Worm (Caenorhabditis elegans) whole organism, young adult: ENCODE measurements around the gene C26B9.1.
A peak's percentile ranks its signal among the peaks of the same experiment; 100 is the strongest.

Experiments
- C17E4.6 ChIP-seq: fragments of 200-800 bp; sonication (Bioruptor generic); IDR thresholded peaks from 2 replicates; pipeline ENCODE4 v1.3.6; 2022; ENCODE audit warnings: missing genetic modification reagents, missing genetic modification characterization, missing compliant biosample characterization
- F10E7.11 ChIP-seq: sonication (generic microtip); optimal IDR thresholded peaks from 2 replicates; lab custom pipeline; 2017; ENCODE audit warnings: mild to moderate bottlenecking, missing genetic modification characterization, moderate library complexity, missing compliant biosample characterization
- F33H1.4 ChIP-seq: fragments of 200-800 bp; sonication (Bioruptor generic); IDR thresholded peaks from 2 replicates; pipeline ENCODE4 v1.3.6; 2022; ENCODE audit warnings: missing genetic modification reagents, missing genetic modification characterization, missing compliant biosample characterization
- F52B5.7 ChIP-seq: sonication (generic microtip); optimal IDR thresholded peaks from 2 replicates; lab custom pipeline; 2016; ENCODE audit warnings: mild to moderate bottlenecking, missing genetic modification characterization, missing compliant biosample characterization
- K11D2.4 ChIP-seq: fragments of 200-800 bp; sonication (Bioruptor generic); IDR thresholded peaks from 2 replicates; pipeline ENCODE4 v1.3.6; 2022; ENCODE audit warnings: missing genetic modification reagents, missing genetic modification characterization, missing compliant biosample characterization
- Y53G8AR.9 ChIP-seq: fragments of 200-800 bp; sonication (Bioruptor generic); conservative IDR thresholded peaks from 2 replicates; pipeline ENCODE4 v1.3.6; 2022; ENCODE audit warnings: missing genetic modification reagents, missing genetic modification characterization, missing compliant biosample characterization
- attf-3 ChIP-seq: fragments of 200-800 bp; sonication (Bioruptor generic); conservative IDR thresholded peaks from 2 replicates; pipeline ENCODE4 v1.3.6; 2022; ENCODE audit warnings: missing genetic modification reagents, missing genetic modification characterization, missing compliant biosample characterization
- ceh-79 ChIP-seq: sonication (generic microtip); optimal IDR thresholded peaks from 2 replicates; lab custom pipeline; 2017; ENCODE audit warnings: mild to moderate bottlenecking, missing genetic modification characterization, missing compliant biosample characterization
- dox-1 ChIP-seq: fragments of 200-800 bp; sonication (Bioruptor generic); IDR thresholded peaks from 2 replicates; pipeline ENCODE4 v1.3.6; 2022; ENCODE audit warnings: missing genetic modification reagents, missing genetic modification characterization, missing compliant biosample characterization
- egl-18 ChIP-seq: fragments of 200-800 bp; sonication (Bioruptor generic); IDR thresholded peaks from 2 replicates; pipeline ENCODE4 v1.3.6; 2022; ENCODE audit warnings: missing genetic modification reagents, missing genetic modification characterization, missing compliant biosample characterization
- egrh-3 ChIP-seq: fragments of 200-800 bp; sonication (Bioruptor generic); IDR thresholded peaks from 2 replicates; pipeline ENCODE4 v1.3.6; 2022; ENCODE audit warnings: missing genetic modification reagents, missing genetic modification characterization, missing compliant biosample characterization
- ekl-4 ChIP-seq: fragments of 200-800 bp; sonication (Bioruptor generic); IDR thresholded peaks from 2 replicates; pipeline ENCODE4 v1.3.6; 2022; ENCODE audit warnings: missing genetic modification reagents, missing genetic modification characterization, missing compliant biosample characterization
- fkh-3 ChIP-seq: sonication (generic microtip); optimal IDR thresholded peaks from 2 replicates; lab custom pipeline; 2016; ENCODE audit warnings: mild to moderate bottlenecking, missing genetic modification characterization, missing compliant biosample characterization
- hmg-20 ChIP-seq: fragments of 200-800 bp; sonication (Bioruptor generic); IDR thresholded peaks from 2 replicates; pipeline ENCODE4 v1.3.6; 2022; ENCODE audit warnings: missing genetic modification reagents, missing genetic modification characterization, missing compliant biosample characterization
- lag-1 ChIP-seq: fragments of 200-800 bp; sonication (Bioruptor generic); IDR thresholded peaks from 2 replicates; pipeline ENCODE4 v1.3.6; 2022; ENCODE audit warnings: missing genetic modification reagents, missing genetic modification characterization, missing compliant biosample characterization
- let-607 ChIP-seq, 2 experiments: fragments of 200-800 bp in 1 of 2; sonication (Bioruptor generic) in 1 of 2; sonication (generic microtip) in 1 of 2; optimal IDR thresholded peaks; 2 replicates each; lab custom pipeline; 2016 to 2018; ENCODE audit warnings: mild to moderate bottlenecking in 2 of 2, missing compliant biosample characterization in 2 of 2, missing genetic modification characterization in 2 of 2, moderate library complexity in 2 of 2, missing genotype in 1 of 2
- lin-35 ChIP-seq, 3 experiments: fragments of 150-350 bp in 2 of 3; sonication (generic microtip) in 1 of 3; optimal IDR thresholded peaks; 2 replicates each; lab custom pipeline; 2014 to 2018; ENCODE audit warnings: missing biosample characterization in 3 of 3, missing genetic modification characterization in 3 of 3, missing genetic modification reagents in 3 of 3
- lin-54 ChIP-seq: fragments of 200-800 bp; sonication (Bioruptor generic); optimal IDR thresholded peaks from 2 replicates; lab custom pipeline; 2018; ENCODE audit warnings: mild to moderate bottlenecking, missing genetic modification characterization, missing compliant biosample characterization
- mel-28 ChIP-seq: sonication (generic microtip); optimal IDR thresholded peaks from 2 replicates; lab custom pipeline; 2016; ENCODE audit warnings: borderline replicate concordance, mild to moderate bottlenecking, missing genetic modification characterization, missing compliant biosample characterization
- mxl-1 ChIP-seq: sonication (generic microtip); optimal IDR thresholded peaks from 2 replicates; lab custom pipeline; 2016; ENCODE audit warnings: missing genetic modification characterization, missing compliant biosample characterization
- nhr-80 ChIP-seq: sonication (generic microtip); optimal IDR thresholded peaks from 2 replicates; lab custom pipeline; 2016; ENCODE audit warnings: missing genetic modification characterization, missing compliant biosample characterization
- nhr-90 ChIP-seq: sonication (generic microtip); optimal IDR thresholded peaks from 2 replicates; lab custom pipeline; 2016; ENCODE audit warnings: missing genotype, mild to moderate bottlenecking, missing genetic modification characterization, missing compliant biosample characterization
- pbrm-1 ChIP-seq: fragments of 200-800 bp; sonication (Bioruptor generic); IDR thresholded peaks from 2 replicates; pipeline ENCODE4 v1.3.6; 2022; ENCODE audit warnings: missing genetic modification reagents, missing genetic modification characterization, missing compliant biosample characterization
- pha-4 ChIP-seq: fragments of 150-350 bp; sonication (generic microtip); optimal IDR thresholded peaks from 2 replicates; lab custom pipeline; 2014; ENCODE audit warnings: missing biosample characterization, missing genetic modification reagents, missing genetic modification characterization
- rcor-1 ChIP-seq: fragments of 200-800 bp; sonication (Bioruptor generic); IDR thresholded peaks from 2 replicates; pipeline ENCODE4 v1.3.6; 2022; ENCODE audit warnings: missing genetic modification reagents, missing genetic modification characterization, missing compliant biosample characterization
- snpc-1.1 ChIP-seq: sonication (generic microtip); optimal IDR thresholded peaks from 2 replicates; lab custom pipeline; 2017; ENCODE audit warnings: missing genetic modification characterization, mild to moderate bottlenecking, missing compliant biosample characterization, antibody characterized with exemption, moderate library complexity, missing genotype, missing genetic modification reagents; ENCODE audit not compliant: insufficient read depth
- snpc-4 ChIP-seq, 5 experiments: fragments of 150-350 bp in 1 of 5; sonication (generic microtip) in 4 of 5; optimal IDR thresholded peaks; 2 replicates each; lab custom pipeline; 2014 to 2018; ENCODE audit warnings: missing genetic modification characterization in 5 of 5, missing biosample characterization in 3 of 5, antibody characterized with exemption in 2 of 5, mild to moderate bottlenecking in 2 of 5, missing compliant biosample characterization in 2 of 5, missing genotype in 2 of 5, moderate library complexity in 2 of 5, missing genetic modification reagents in 1 of 5
- somi-1 ChIP-seq: fragments of 200-800 bp; sonication (Bioruptor generic); optimal IDR thresholded peaks from 2 replicates; lab custom pipeline; 2018; ENCODE audit warnings: mild to moderate bottlenecking, missing genetic modification characterization, missing compliant biosample characterization
- ztf-18 ChIP-seq: sonication (generic microtip); optimal IDR thresholded peaks from 2 replicates; lab custom pipeline; 2016; ENCODE audit warnings: missing genotype, mild to moderate bottlenecking, missing genetic modification characterization, missing compliant biosample characterization
- ztf-22 ChIP-seq: fragments of 200-800 bp; sonication (Bioruptor generic); optimal IDR thresholded peaks from 2 replicates; lab custom pipeline; 2018; ENCODE audit warnings: mild to moderate bottlenecking, missing genetic modification characterization, moderate library complexity, missing compliant biosample characterization
- ztf-3 ChIP-seq: fragments of 200-800 bp; sonication (Bioruptor generic); optimal IDR thresholded peaks from 2 replicates; lab custom pipeline; 2018; ENCODE audit warnings: mild to moderate bottlenecking, missing genetic modification characterization, missing compliant biosample characterization

Gene C26B9.1

DNA sequence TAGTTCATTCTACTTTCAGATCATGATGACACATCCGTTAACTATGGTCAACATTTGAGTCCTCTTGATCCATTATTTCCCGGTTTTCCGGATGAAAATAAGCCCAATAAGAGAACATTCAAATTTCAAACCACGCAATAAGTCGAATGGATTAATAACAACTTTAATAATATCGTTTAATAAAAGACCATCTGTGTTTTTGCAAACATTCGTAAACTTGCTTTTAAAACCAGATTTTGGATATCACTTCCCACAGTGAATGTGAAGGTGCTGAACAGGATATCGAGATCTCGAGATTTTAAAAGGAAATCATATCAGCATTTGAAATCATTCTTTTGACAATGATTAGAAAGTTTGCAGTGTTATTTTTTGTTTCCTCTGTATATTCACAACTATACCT lies 2.4 kb upstream of the C26B9.1 start, which contains the start of gene C26B9.7 (continued):
- no peak for TF ChIP-seq pha-4 (tag; lab: Kevin White, UChicago)
- TF ChIP-seq C17E4.6 (GFP tag; lab: Robert Waterston, UW) = no peak

- TF ChIP-seq let-607 (tag; optimal IDR thresholded peaks at IDR 0.05; lab: Kevin White, UChicago) (peak; percentile 66 to 85), nhr-80 (tag; lab: Kevin White, UChicago) (peak; percentile 91), ekl-4 (no peak), lin-54 (no peak), somi-1 (GFP tag; lab: Kevin White, UChicago) (no peak), F33H1.4 (GFP tag; lab: Robert Waterston, UW) (no peak), ztf-22 (GFP tag; lab: Kevin White, UChicago) (peak; percentile 14), attf-3 (no peak), ceh-79 (tag; lab: Kevin White, UChicago) (no peak)
Observed at ce11 chrX:5346303-5346702, 1.9 kb downstream of the C26B9.1 start.

DNA sequence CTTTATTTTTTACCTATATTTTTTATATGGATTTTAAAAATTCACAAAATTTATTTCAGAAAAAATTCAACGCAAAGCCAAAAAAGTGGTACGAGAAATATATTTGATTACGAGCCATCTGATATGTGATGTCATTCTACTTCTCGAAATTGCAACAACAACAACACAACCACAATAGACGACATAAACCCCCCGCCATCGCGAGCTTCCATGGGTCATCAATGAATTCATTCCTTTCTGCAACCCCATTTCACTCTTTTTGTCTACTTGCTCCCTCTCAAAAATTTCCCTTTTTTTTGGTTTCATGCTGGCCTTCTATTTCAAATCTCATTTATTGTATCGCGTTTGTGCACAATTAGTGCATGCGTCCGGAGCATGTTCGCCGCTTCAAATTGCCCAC lies 3.5 kb downstream of the C26B9.1 start:
- TF ChIP-seq lin-35 (GFP tag; optimal IDR thresholded peaks at IDR 0.05; lab: Kevin White, UChicago) (no peak), pbrm-1 (GFP tag; lab: Robert Waterston, UW) (no peak), snpc-1.1 (tag; lab: Kevin White, UChicago) (no peak), snpc-4 (GFP tag; optimal IDR thresholded peaks at IDR 0.05; lab: Kevin White, UChicago) (no peak), snpc-4 (tag; optimal IDR thresholded peaks at IDR 0.05; lab: Kevin White, UChicago) (no peak)

DNA sequence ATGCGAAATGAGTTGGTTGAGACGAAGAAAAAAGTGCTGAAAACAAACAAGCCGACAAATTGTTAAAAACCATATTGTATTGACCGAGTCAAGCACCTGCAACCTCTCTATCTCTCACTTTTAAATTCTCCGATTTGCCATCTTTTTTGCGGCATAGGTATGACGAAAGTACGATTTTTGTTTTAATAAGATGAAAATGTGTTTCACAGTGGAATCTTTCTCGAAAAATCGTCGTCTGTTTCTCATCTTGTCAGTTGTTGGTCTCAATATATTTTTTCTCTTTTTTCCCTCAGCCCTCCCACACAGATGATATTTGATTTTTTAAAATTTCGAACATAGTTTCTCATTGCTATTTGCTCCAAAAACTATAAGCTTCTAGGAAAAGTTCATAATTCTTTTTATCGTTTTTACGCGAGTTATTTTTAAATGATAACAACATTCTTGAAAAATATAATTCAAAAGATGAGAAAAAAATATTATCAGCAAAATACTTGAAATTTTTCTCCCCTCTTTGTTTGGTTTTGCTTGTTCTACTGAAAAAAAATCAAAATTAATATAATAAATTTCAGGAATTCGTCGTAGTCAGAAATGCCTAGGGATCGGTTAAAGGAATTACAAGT lies 4.3 kb downstream of the C26B9.1 start, which contains the start of gene syx-3:
TSS of gene syx-3 (plus strand) at position 570 of the 620 bp plus-strand sequence.
- TF ChIP-seq ztf-3 (GFP tag; lab: Kevin White, UChicago) (no peak), F52B5.7 (tag; lab: Kevin White, UChicago) (no peak), let-607 (tag; optimal IDR thresholded peaks at IDR 0.05; lab: Kevin White, UChicago) (no peak), egrh-3 (GFP tag; lab: Robert Waterston, UW) (no peak), mel-28 (tag; lab: Kevin White, UChicago) (no peak), egl-18 (no peak), mxl-1 (tag; lab: Kevin White, UChicago) (no peak), fkh-3 (tag; lab: Kevin White, UChicago) (no peak), Y53G8AR.9 (GFP tag; lab: Robert Waterston, UW) (no peak), lag-1 (GFP tag; lab: Robert Waterston, UW) (no peak), ztf-18 (tag; lab: Kevin White, UChicago) (no peak), rcor-1 (no peak), hmg-20 (GFP tag; lab: Robert Waterston, UW) (no peak), F10E7.11 (tag; lab: Kevin White, UChicago) (no peak), nhr-90 (tag; lab: Kevin White, UChicago) (no peak), pbrm-1 (GFP tag; lab: Robert Waterston, UW) (no peak), K11D2.4 (GFP tag; lab: Robert Waterston, UW) (no peak), dox-1 (GFP tag; lab: Robert Waterston, UW) (no peak)
- TF ChIP-seq, all 124 proteins: peak for 0
